Fruit fly (Drosophila melanogaster) whole organism, prepupa: ENCODE results near the gene CG18764.

Source experiments
- Blimp-1 ChIP-seq: fragments of 200-800 bp; sonication (Bioruptor generic); optimal IDR thresholded peaks from 3 replicates; lab custom pipeline; 2017; ENCODE audit warnings: missing biosample characterization, missing genetic modification characterization, mild to moderate bottlenecking, moderate library complexity, missing genetic modification reagents
- CG10631 ChIP-seq: fragments of 200-800 bp; sonication (Bioruptor generic); optimal IDR thresholded peaks from 2 replicates; lab custom pipeline; 2016; ENCODE audit warnings: missing biosample characterization, missing genetic modification characterization
- CG10669 ChIP-seq: fragments of 200-800 bp; sonication (Bioruptor generic); optimal IDR thresholded peaks from 3 replicates; lab custom pipeline; 2018; ENCODE audit warnings: missing biosample characterization, mild to moderate bottlenecking, missing genetic modification characterization, moderate library complexity
- CG15336 ChIP-seq: fragments of 200-800 bp; sonication (Bioruptor generic); IDR thresholded peaks from 2 replicates; pipeline ENCODE4 v1.3.6; 2022; ENCODE audit warnings: missing biosample characterization, missing genetic modification characterization
- CG16779 ChIP-seq: fragments of 200-800 bp; sonication (Bioruptor generic); optimal IDR thresholded peaks from 3 replicates; lab custom pipeline; 2017; ENCODE audit warnings: missing biosample characterization, mild to moderate bottlenecking, missing genetic modification characterization
- CG34406 ChIP-seq: fragments of 200-800 bp; sonication (Bioruptor generic); optimal IDR thresholded peaks from 3 replicates; lab custom pipeline; 2016; ENCODE audit warnings: missing biosample characterization, missing genetic modification characterization
- CG3919 ChIP-seq: fragments of 200-800 bp; sonication (Bioruptor generic); optimal IDR thresholded peaks from 3 replicates; lab custom pipeline; 2016; ENCODE audit warnings: missing biosample characterization, missing genetic modification characterization
- CG4318 ChIP-seq: fragments of 200-800 bp; sonication (Bioruptor generic); optimal IDR thresholded peaks from 3 replicates; lab custom pipeline; 2017; ENCODE audit warnings: missing biosample characterization, mild to moderate bottlenecking, missing genetic modification characterization
- CG6163 ChIP-seq: fragments of 200-800 bp; sonication (Bioruptor generic); IDR thresholded peaks from 3 replicates; pipeline ENCODE4 v1.3.6; 2022; ENCODE audit warnings: missing biosample characterization, missing genetic modification characterization
- CG6276 ChIP-seq: fragments of 200-800 bp; sonication (Bioruptor generic); optimal IDR thresholded peaks from 2 replicates; lab custom pipeline; 2017; ENCODE audit warnings: missing biosample characterization, mild to moderate bottlenecking, missing genetic modification characterization
- CG6792 ChIP-seq: fragments of 200-800 bp; sonication (Bioruptor generic); optimal IDR thresholded peaks from 3 replicates; lab custom pipeline; 2016; ENCODE audit warnings: missing biosample characterization, missing genetic modification characterization
- CG6808 ChIP-seq: fragments of 200-800 bp; sonication (Bioruptor generic); optimal IDR thresholded peaks from 3 replicates; lab custom pipeline; 2017; ENCODE audit warnings: missing biosample characterization, missing genetic modification characterization, mild to moderate bottlenecking, moderate library complexity, missing genetic modification reagents
- CG6854 ChIP-seq: fragments of 200-800 bp; sonication (Bioruptor generic); optimal IDR thresholded peaks from 2 replicates; lab custom pipeline; 2017; ENCODE audit warnings: missing biosample characterization, mild to moderate bottlenecking, missing genetic modification characterization
- CG7368 ChIP-seq: fragments of 200-800 bp; sonication (Bioruptor generic); optimal IDR thresholded peaks from 3 replicates; lab custom pipeline; 2016; ENCODE audit warnings: missing biosample characterization, missing genetic modification characterization
- CG8119 ChIP-seq: fragments of 200-800 bp; sonication (Bioruptor generic); IDR thresholded peaks from 3 replicates; pipeline ENCODE4 v1.3.6; 2022; ENCODE audit warnings: missing biosample characterization, missing genetic modification characterization
- CG8319 ChIP-seq: fragments of 200-800 bp; sonication (Bioruptor generic); optimal IDR thresholded peaks from 3 replicates; lab custom pipeline; 2016; ENCODE audit warnings: missing biosample characterization, missing genetic modification characterization
- CG8632 ChIP-seq: fragments of 200-800 bp; sonication (Bioruptor generic); optimal IDR thresholded peaks from 3 replicates; lab custom pipeline; 2016; ENCODE audit warnings: missing biosample characterization, missing genetic modification characterization
- CG9139 ChIP-seq: fragments of 200-800 bp; sonication (Bioruptor generic); optimal IDR thresholded peaks from 3 replicates; lab custom pipeline; 2017; ENCODE audit warnings: missing biosample characterization, mild to moderate bottlenecking, missing genetic modification characterization
- Eip75B ChIP-seq: fragments of 200-800 bp; sonication (Bioruptor generic); optimal IDR thresholded peaks from 3 replicates; lab custom pipeline; 2016; ENCODE audit warnings: missing biosample characterization, missing genetic modification characterization
- Eip78C ChIP-seq: fragments of 200-800 bp; sonication (Bioruptor generic); peaks from one replicate; lab custom pipeline; 2016; ENCODE audit warnings: missing biosample characterization, missing genetic modification characterization
- Eip93F ChIP-seq: fragments of 200-800 bp; sonication (Bioruptor generic); optimal IDR thresholded peaks from 2 replicates; lab custom pipeline; 2016; ENCODE audit warnings: missing biosample characterization, mild to moderate bottlenecking, missing genetic modification characterization
- Ets21C ChIP-seq: fragments of 200-800 bp; sonication (Bioruptor generic); optimal IDR thresholded peaks from 3 replicates; lab custom pipeline; 2016; ENCODE audit warnings: missing biosample characterization, missing genetic modification characterization
- Ets96B ChIP-seq: fragments of 200-800 bp; optimal IDR thresholded peaks from 2 replicates; lab custom pipeline; 2019; ENCODE audit warnings: missing biosample characterization, mild to moderate bottlenecking, missing genetic modification characterization, moderate library complexity
- Gug ChIP-seq: fragments of 200-800 bp; sonication (Bioruptor generic); IDR thresholded peaks from 2 replicates; pipeline ENCODE4 v1.3.6; 2022; ENCODE audit warnings: missing biosample characterization, missing genetic modification characterization
- Hr39 ChIP-seq: fragments of 200-800 bp; sonication (Bioruptor generic); optimal IDR thresholded peaks from 2 replicates; lab custom pipeline; 2016; ENCODE audit warnings: missing biosample characterization, missing genetic modification characterization
- Met ChIP-seq: fragments of 200-800 bp; sonication (Bioruptor generic); optimal IDR thresholded peaks from 3 replicates; lab custom pipeline; 2016; ENCODE audit warnings: missing biosample characterization, missing genetic modification characterization
- OdsH ChIP-seq: fragments of 200-800 bp; sonication (Bioruptor generic); optimal IDR thresholded peaks from 3 replicates; lab custom pipeline; 2016; ENCODE audit warnings: missing biosample characterization, missing genetic modification characterization
- Sox102F ChIP-seq: fragments of 200-800 bp; sonication (Bioruptor generic); optimal IDR thresholded peaks from 2 replicates; lab custom pipeline; 2016; ENCODE audit warnings: missing biosample characterization, mild to moderate bottlenecking, missing genetic modification characterization
- dac ChIP-seq: fragments of 200-800 bp; sonication (Bioruptor generic); optimal IDR thresholded peaks from 2 replicates; lab custom pipeline; 2017; ENCODE audit warnings: missing biosample characterization, mild to moderate bottlenecking, missing genetic modification characterization
- dsx ChIP-seq: fragments of 200-800 bp; optimal IDR thresholded peaks from 3 replicates; lab custom pipeline; 2019; ENCODE audit warnings: missing biosample characterization, mild to moderate bottlenecking, missing genetic modification characterization, moderate library complexity; ENCODE audit not compliant: poor library complexity, severe bottlenecking
- eg ChIP-seq: fragments of 200-800 bp; sonication (Bioruptor generic); IDR thresholded peaks from 3 replicates; pipeline ENCODE4 v1.3.6; 2022; ENCODE audit warnings: missing biosample characterization, missing genetic modification characterization
- esn ChIP-seq: fragments of 200-800 bp; sonication (Bioruptor generic); optimal IDR thresholded peaks from 2 replicates; lab custom pipeline; 2016; ENCODE audit warnings: missing biosample characterization, mild to moderate bottlenecking, missing genetic modification characterization, moderate library complexity
- fd59A ChIP-seq: fragments of 200-800 bp; sonication (Bioruptor generic); optimal IDR thresholded peaks from 2 replicates; lab custom pipeline; 2017; ENCODE audit warnings: missing biosample characterization, mild to moderate bottlenecking, missing genetic modification characterization, missing genetic modification reagents
- fd85E ChIP-seq: fragments of 200-800 bp; sonication (Bioruptor generic); optimal IDR thresholded peaks from 3 replicates; lab custom pipeline; 2016; ENCODE audit warnings: missing biosample characterization, missing genetic modification characterization
- fkh ChIP-seq: fragments of 200-800 bp; sonication (Bioruptor generic); optimal IDR thresholded peaks from 3 replicates; lab custom pipeline; 2017; ENCODE audit warnings: missing biosample characterization, mild to moderate bottlenecking, missing genetic modification characterization, moderate library complexity
- salr ChIP-seq, 2 experiments: fragments of 200-800 bp; sonication (Bioruptor generic); optimal IDR thresholded peaks; 3 replicates each; lab custom pipeline; 2016 to 2018; ENCODE audit warnings: missing biosample characterization in 2 of 2, missing genetic modification characterization in 2 of 2, mild to moderate bottlenecking in 1 of 2
- ss ChIP-seq, 2 experiments: fragments of 200-800 bp; sonication (Bioruptor generic); optimal IDR thresholded peaks; 2 replicates in 1 of 2; 3 replicates in 1 of 2; lab custom pipeline; 2017 to 2018; ENCODE audit warnings: mild to moderate bottlenecking in 2 of 2, missing biosample characterization in 2 of 2, missing genetic modification characterization in 2 of 2, moderate library complexity in 1 of 2
- svp ChIP-seq: fragments of 200-800 bp; sonication (Bioruptor generic); peaks from one replicate; lab custom pipeline; 2016; ENCODE audit warnings: missing biosample characterization, missing genetic modification characterization
- topi ChIP-seq: fragments of 200-800 bp; sonication (Bioruptor generic); optimal IDR thresholded peaks from 3 replicates; lab custom pipeline; 2016; ENCODE audit warnings: missing biosample characterization, missing genetic modification characterization
- vri ChIP-seq: fragments of 200-800 bp; sonication (Bioruptor generic); optimal IDR thresholded peaks from 3 replicates; lab custom pipeline; 2016; ENCODE audit warnings: missing biosample characterization, mild to moderate bottlenecking, missing genetic modification characterization

The CG18764 gene

DNA sequence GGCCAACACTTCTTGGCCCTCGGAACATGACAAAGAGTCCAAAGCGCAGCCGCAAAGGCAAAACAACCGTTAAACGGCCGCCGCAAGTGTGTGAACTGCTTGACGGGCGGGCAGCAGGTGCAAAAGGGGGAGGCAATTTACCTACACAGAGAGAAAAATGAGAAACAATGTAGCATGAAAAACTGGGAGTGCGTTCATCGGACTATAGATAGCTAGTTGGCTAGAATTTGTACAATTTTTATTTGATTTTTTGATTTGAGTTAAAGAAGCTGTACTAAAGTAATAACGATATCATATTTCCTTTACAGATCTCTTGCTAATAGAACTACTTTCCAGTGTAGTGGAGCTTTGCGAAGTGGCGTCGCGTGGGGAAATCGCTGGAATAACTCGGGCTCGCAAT, 31.2 kb upstream of the CG18764 start (continued):
- TF ChIP-seq fd85E (GFP tag; lab: Kevin White, UChicago) (no peak), CG4318 (GFP tag; lab: Kevin White, UChicago) (peak; percentile 60), Sox102F (GFP tag; lab: Kevin White, UChicago) (no peak), salr (GFP tag; optimal IDR thresholded peaks at IDR 0.05; lab: Kevin White, UChicago) (peak in 1 of 2 experiments; percentile 28)

DNA sequence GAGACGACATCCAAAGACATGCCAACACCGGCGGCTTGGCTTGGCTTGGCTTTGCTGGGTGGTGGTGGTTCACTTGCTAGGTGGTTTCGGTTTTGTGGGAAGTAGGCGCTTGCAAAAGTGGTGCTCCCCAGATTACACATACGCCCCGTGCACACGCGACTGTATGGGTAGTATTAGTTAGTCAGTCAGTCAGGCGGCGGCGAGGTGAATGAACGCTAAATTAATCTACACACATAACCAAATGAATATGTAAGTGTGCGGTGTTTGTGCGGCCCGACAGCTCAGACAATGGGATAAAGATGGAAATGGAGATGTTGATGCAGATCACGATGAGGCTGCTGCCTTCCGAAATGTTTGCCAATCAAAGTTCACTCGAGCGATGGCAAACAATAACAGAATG, 23.6 kb upstream of the CG18764 start:
- no peak for TF ChIP-seq dac (GFP tag; lab: Kevin White, UChicago)
- TF ChIP-seq CG4318 (GFP tag; lab: Kevin White, UChicago), result no peak
- no peak for TF ChIP-seq CG8319 (GFP tag; lab: Kevin White, UChicago)
- TF ChIP-seq Ets21C, result no peak
- no peak for TF ChIP-seq CG15336 (GFP tag; lab: Robert Waterston, UW)
- TF ChIP-seq Eip93F, result no peak
- TF ChIP-seq OdsH, result no peak
- peak; percentile 27 for TF ChIP-seq svp (GFP tag; lab: Kevin White, UChicago)
- TF ChIP-seq CG6792 (GFP tag; lab: Kevin White, UChicago), result no peak
- TF ChIP-seq eg (GFP tag; lab: Robert Waterston, UW), result 0 out of 3 replicates have a peak, but pooled peaks have one; percentile 19
- TF ChIP-seq fd59A, result no peak
- TF ChIP-seq Sox102F (GFP tag; lab: Kevin White, UChicago), result no peak
- TF ChIP-seq salr (GFP tag; optimal IDR thresholded peaks at IDR 0.05; lab: Kevin White, UChicago), result no peak
- TF ChIP-seq CG6163 (GFP tag; lab: Robert Waterston, UW), result no peak
- no peak for TF ChIP-seq topi (GFP tag; lab: Kevin White, UChicago)
- no peak for TF ChIP-seq vri (GFP tag; lab: Kevin White, UChicago)
- TF ChIP-seq CG6276, result no peak
- peak; percentile 7 for TF ChIP-seq Eip78C (GFP tag; lab: Kevin White, UChicago)

- TF ChIP-seq Gug, result no peak
- TF ChIP-seq Hr39 (GFP tag; lab: Kevin White, UChicago), result no peak
- TF ChIP-seq CG8119 (GFP tag; lab: Robert Waterston, UW), result peak; percentile 70
- peak; percentile 84 for TF ChIP-seq Eip78C (GFP tag; lab: Kevin White, UChicago)
- TF ChIP-seq eg (GFP tag; lab: Robert Waterston, UW), result peak; percentile 65; the same call in 1 of the 3 replicates
- peak; percentile 64 to 70 for TF ChIP-seq ss (GFP tag; optimal IDR thresholded peaks at IDR 0.05; lab: Kevin White, UChicago)
- peak; percentile 30 for TF ChIP-seq CG10669
- TF ChIP-seq Eip93F, result peak; percentile 10
- TF ChIP-seq CG10631, result no peak
- TF ChIP-seq CG15336 (GFP tag; lab: Robert Waterston, UW), result peak; percentile 82
- peak; percentile 67 for TF ChIP-seq CG6276
- no peak for TF ChIP-seq topi (GFP tag; lab: Kevin White, UChicago)
- TF ChIP-seq CG6163 (GFP tag; lab: Robert Waterston, UW), result peak; percentile 70; the same call in 2 of the 3 replicates
- peak; percentile 25 for TF ChIP-seq Ets96B (tag; lab: Kevin White, UChicago)
- no peak for TF ChIP-seq CG8632
- peak; percentile 26 for TF ChIP-seq Sox102F (GFP tag; lab: Kevin White, UChicago)
- peak; percentile 59 for TF ChIP-seq CG16779
- TF ChIP-seq CG9139, result peak; percentile 72
- peak; percentile 72 for TF ChIP-seq CG6854 (GFP tag; lab: Kevin White, UChicago)
- TF ChIP-seq vri (GFP tag; lab: Kevin White, UChicago), result peak; percentile 7
- TF ChIP-seq Blimp-1, result no peak
- TF ChIP-seq Eip75B (GFP tag; lab: Kevin White, UChicago), result peak; percentile 10
- TF ChIP-seq CG4318 (GFP tag; lab: Kevin White, UChicago), result no peak
- TF ChIP-seq fd59A, result no peak
- TF ChIP-seq CG6808 (GFP tag; lab: Kevin White, UChicago), result peak; percentile 57
- peak; percentile 14 for TF ChIP-seq esn (GFP tag; lab: Kevin White, UChicago)
- TF ChIP-seq fkh (GFP tag; lab: Kevin White, UChicago), result no peak
- peak; percentile 8 for TF ChIP-seq CG3919 (GFP tag; lab: Kevin White, UChicago)
- TF ChIP-seq CG34406 (GFP tag; lab: Kevin White, UChicago), result no peak
- TF ChIP-seq dsx (GFP tag; lab: Kevin White, UChicago), result peak; percentile 39
- no peak for TF ChIP-seq CG7368 (GFP tag; lab: Kevin White, UChicago)
- TF ChIP-seq Met (GFP tag; lab: Kevin White, UChicago), result no peak
These were observed 21.8 kb upstream of the CG18764 start for dm6 chr3R:11604654-11605436.
